Worm (Caenorhabditis elegans) whole organism, L2 larva: Measurements from ENCODE around the gene nlp-57.

Experiments
- ama-1 ChIP-seq: fragments of 150-350 bp; optimal IDR thresholded peaks from 2 replicates; lab custom pipeline; 2018; ENCODE audit warnings: inconsistent platforms
- ceh-16 ChIP-seq: fragments of 150-350 bp; optimal IDR thresholded peaks from 2 replicates; lab custom pipeline; 2014; ENCODE audit warnings: missing biosample characterization, missing genetic modification characterization

DNA sequence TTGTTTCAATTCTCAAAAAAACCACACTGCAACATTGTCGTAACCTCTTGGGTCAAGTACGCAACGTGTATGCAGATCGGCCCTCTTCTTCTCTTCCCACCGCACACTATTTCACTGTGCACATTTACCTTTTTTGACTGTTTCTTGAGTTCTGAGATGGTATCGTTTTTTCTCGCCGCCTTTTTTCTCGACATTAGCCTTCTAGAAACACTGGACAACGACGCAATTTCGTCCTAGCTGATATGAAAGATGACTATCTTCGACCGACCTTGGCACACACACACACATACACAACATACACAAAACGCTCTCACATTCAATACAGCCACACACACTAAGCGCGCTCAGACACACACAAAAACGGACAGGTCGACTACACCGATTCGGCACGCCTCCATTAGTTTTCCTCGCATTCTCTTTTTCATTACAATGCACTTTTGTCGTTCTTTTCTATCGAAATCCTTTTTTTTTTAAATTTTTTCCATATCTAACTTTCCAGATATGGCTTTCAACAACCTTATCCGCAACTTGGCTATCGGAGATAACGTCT, 22.6 kb downstream of the nlp-57 start, which contains the start of gene aco-1:
- TF ChIP-seq ceh-16 (tag; lab: Kevin White, UChicago) (peak; percentile 21), ama-1 (lab: Kevin White, UChicago) (no peak)
